Worm (Caenorhabditis elegans): ENCODE measurements around the gene pgp-3.

DNA sequence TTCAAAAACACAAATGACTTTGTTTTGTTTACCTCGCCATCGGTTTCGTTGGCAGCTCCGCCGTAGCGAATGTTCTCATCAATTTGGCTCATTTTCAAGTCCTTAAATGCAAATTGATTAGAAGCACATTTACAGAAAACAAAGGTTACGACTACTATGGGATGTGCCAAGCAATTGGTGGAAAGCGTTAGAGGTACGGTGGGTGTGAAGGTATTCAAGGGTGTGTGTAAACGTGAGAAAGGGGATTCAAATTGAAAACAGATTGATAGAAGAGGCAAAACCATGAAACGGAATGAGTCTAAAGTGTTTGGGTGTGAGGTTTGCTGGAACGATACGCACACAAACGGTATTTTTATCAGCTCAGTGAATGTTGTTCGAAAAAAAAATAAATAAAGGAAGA, 25.4 kb downstream of the pgp-3 start, which contains the start of gene tni-1:
- TF ChIP-seq ahr-1 (tag; optimal IDR thresholded peaks at IDR 0.05): no peak
- TF ChIP-seq ets-4 (tag; optimal IDR thresholded peaks at IDR 0.05): no peak
- no peak for TF ChIP-seq hlh-15 (tag; optimal IDR thresholded peaks at IDR 0.05)
- no peak for TF ChIP-seq pag-3 (tag; optimal IDR thresholded peaks at IDR 0.05; ENCODE audit: borderline replicate concordance)
- no peak for TF ChIP-seq unc-42 (tag; optimal IDR thresholded peaks at IDR 0.05)
- no peak for TF ChIP-seq lim-6 (tag; optimal IDR thresholded peaks at IDR 0.05)
- no peak for TF ChIP-seq unc-55 (GFP tag; optimal IDR thresholded peaks at IDR 0.05)
- no peak for TF ChIP-seq syd-9 (tag; optimal IDR thresholded peaks at IDR 0.05)
- TF ChIP-seq hlh-6 (tag; optimal IDR thresholded peaks at IDR 0.05): no peak
- no peak for TF ChIP-seq tbx-2 (tag; optimal IDR thresholded peaks at IDR 0.05)
- TF ChIP-seq K09A11.1 (tag; optimal IDR thresholded peaks at IDR 0.05; ENCODE audit: insufficient read depth): no peak
- TF ChIP-seq unc-3 (GFP tag; conservative IDR thresholded peaks at IDR 0.05): no peak
- no peak for TF ChIP-seq unc-3 (tag; optimal IDR thresholded peaks at IDR 0.05)
- no peak for TF ChIP-seq elt-2 (tag; optimal IDR thresholded peaks at IDR 0.05)
- TF ChIP-seq ref-2 (tag; optimal IDR thresholded peaks at IDR 0.05): no peak

Data from whole organism, late embryonic.